Fruit fly (Drosophila melanogaster) whole organism, embryonic: ENCODE data around the gene Wee1.

Experiments used
- CG10959 ChIP-seq: fragments of 200-800 bp; sonication (Bioruptor generic); IDR thresholded peaks from 2 replicates; pipeline ENCODE4 v1.3.6; 2022; ENCODE audit warnings: missing biosample characterization, missing genetic modification characterization
- CG12299 ChIP-seq: fragments of 200-800 bp; sonication (Bioruptor generic); optimal IDR thresholded peaks from 2 replicates; lab custom pipeline; 2018; ENCODE audit warnings: missing biosample characterization, mild to moderate bottlenecking, missing genetic modification characterization
- CG13287 ChIP-seq: fragments of 200-800 bp; sonication (Bioruptor generic); IDR thresholded peaks from 2 replicates; pipeline ENCODE4 v1.3.6; 2022; ENCODE audit warnings: missing biosample characterization, missing genetic modification characterization; ENCODE audit not compliant: partially characterized antibody
- CG13894 ChIP-seq: fragments of 200-800 bp; sonication (Bioruptor generic); optimal IDR thresholded peaks from 3 replicates; lab custom pipeline; 2018; ENCODE audit warnings: missing biosample characterization, mild to moderate bottlenecking, missing genetic modification characterization, moderate library complexity
- CG1602 ChIP-seq: fragments of 200-800 bp; sonication (Bioruptor generic); optimal IDR thresholded peaks from 3 replicates; lab custom pipeline; 2016; ENCODE audit warnings: missing biosample characterization, missing genetic modification characterization
- CG1603 ChIP-seq: fragments of 200-800 bp; sonication (Bioruptor generic); optimal IDR thresholded peaks from 2 replicates; lab custom pipeline; 2019; ENCODE audit warnings: missing biosample characterization, mild to moderate bottlenecking, missing genetic modification characterization, moderate library complexity
- CG18619 ChIP-seq: fragments of 200-800 bp; sonication (Bioruptor generic); optimal IDR thresholded peaks from 3 replicates; lab custom pipeline; 2017; ENCODE audit warnings: missing biosample characterization, mild to moderate bottlenecking, missing genetic modification characterization
- CG2199 ChIP-seq: fragments of 200-800 bp; sonication (Bioruptor generic); IDR thresholded peaks from 3 replicates; pipeline ENCODE4 v1.3.6; 2022; ENCODE audit warnings: missing biosample characterization, missing genetic modification characterization
- CG33213 ChIP-seq: fragments of 200-800 bp; sonication (Bioruptor generic); optimal IDR thresholded peaks from 3 replicates; lab custom pipeline; 2016; ENCODE audit warnings: missing biosample characterization, missing genetic modification characterization
- CG43689 ChIP-seq: fragments of 200-800 bp; sonication (Bioruptor generic); IDR thresholded peaks from 2 replicates; pipeline ENCODE4 v1.3.6; 2022; ENCODE audit warnings: missing biosample characterization, missing genetic modification characterization
- CG4707 ChIP-seq: fragments of 200-800 bp; sonication (Bioruptor generic); optimal IDR thresholded peaks from 2 replicates; lab custom pipeline; 2018; ENCODE audit warnings: missing biosample characterization, mild to moderate bottlenecking, missing genetic modification characterization, moderate library complexity
- CG6683 ChIP-seq: fragments of 200-800 bp; sonication (Bioruptor generic); optimal IDR thresholded peaks from 2 replicates; lab custom pipeline; 2017; ENCODE audit warnings: missing biosample characterization, mild to moderate bottlenecking, missing genetic modification characterization, missing genetic modification reagents
- CG6791 ChIP-seq: fragments of 200-800 bp; sonication (Bioruptor generic); IDR thresholded peaks from 3 replicates; pipeline ENCODE4 v1.3.6; 2022; ENCODE audit warnings: missing biosample characterization, missing genetic modification characterization; ENCODE audit not compliant: partially characterized antibody
- CG7271 ChIP-seq: fragments of 200-800 bp; sonication (Bioruptor generic); optimal IDR thresholded peaks from 2 replicates; lab custom pipeline; 2018; ENCODE audit warnings: missing biosample characterization, mild to moderate bottlenecking, missing genetic modification characterization, moderate library complexity
- CG7357 ChIP-seq: fragments of 200-800 bp; sonication (Bioruptor generic); IDR thresholded peaks from 3 replicates; pipeline ENCODE4 v1.3.6; 2022; ENCODE audit warnings: missing biosample characterization, missing genetic modification characterization
- CG8290 ChIP-seq, 3 experiments: fragments of 200-800 bp; sonication (Bioruptor generic); optimal IDR thresholded peaks; 2 replicates each; lab custom pipeline; 2016 to 2019; ENCODE audit warnings: missing biosample characterization in 3 of 3, missing genetic modification characterization in 3 of 3, mild to moderate bottlenecking in 2 of 3, moderate library complexity in 1 of 3
- CG8478 ChIP-seq: fragments of >200 bp; optimal IDR thresholded peaks from 2 replicates; lab custom pipeline; 2018
- Dfd ChIP-seq, 2 experiments: fragments of >200 bp; optimal IDR thresholded peaks; 2 replicates each; lab custom pipeline; 2017; ENCODE audit warnings: missing biosample characterization in 2 of 2, missing genetic modification characterization in 2 of 2
- Doc3 ChIP-seq: fragments of 200-800 bp; sonication (Bioruptor generic); IDR thresholded peaks from 3 replicates; pipeline ENCODE4 v1.3.6; 2022; ENCODE audit warnings: missing biosample characterization, missing genetic modification characterization; ENCODE audit not compliant: partially characterized antibody
- Fer1 ChIP-seq: fragments of 200-800 bp; sonication (Bioruptor generic); optimal IDR thresholded peaks from 2 replicates; lab custom pipeline; 2017; ENCODE audit warnings: missing biosample characterization, mild to moderate bottlenecking, missing genetic modification characterization
- H15 ChIP-seq: fragments of 200-800 bp; sonication (Bioruptor generic); IDR thresholded peaks from 3 replicates; pipeline ENCODE4 v1.3.6; 2022; ENCODE audit warnings: missing biosample characterization, missing genetic modification characterization
- Hsf ChIP-seq: fragments of 200-800 bp; sonication (Bioruptor generic); optimal IDR thresholded peaks from 3 replicates; lab custom pipeline; 2016; ENCODE audit warnings: missing biosample characterization, missing genetic modification characterization
- Lhr ChIP-seq: fragments of 200-800 bp; sonication (Bioruptor generic); optimal IDR thresholded peaks from 3 replicates; lab custom pipeline; 2017; ENCODE audit warnings: mild to moderate bottlenecking, missing biosample characterization, missing genetic modification reagents, missing genetic modification characterization
- Lim3 ChIP-seq: fragments of 200-800 bp; sonication (Bioruptor generic); IDR thresholded peaks from 2 replicates; pipeline ENCODE4 v1.3.6; 2022; ENCODE audit warnings: missing biosample characterization, missing genetic modification characterization
- Med ChIP-seq: fragments of 200-800 bp; sonication (Bioruptor generic); peaks from one replicate; lab custom pipeline; 2016; ENCODE audit warnings: missing biosample characterization, missing genetic modification characterization, mild to moderate bottlenecking, inconsistent platforms, moderate library complexity
- Mrtf ChIP-seq: fragments of 200-800 bp; sonication (Bioruptor generic); IDR thresholded peaks from 3 replicates; pipeline ENCODE4 v1.3.6; 2022; ENCODE audit warnings: missing biosample characterization, missing genetic modification characterization
- NC2α ChIP-seq: fragments of 200-800 bp; sonication (Bioruptor generic); optimal IDR thresholded peaks from 2 replicates; lab custom pipeline; 2016; ENCODE audit warnings: missing biosample characterization, missing genetic modification characterization
- NFAT ChIP-seq: fragments of 200-800 bp; sonication (Bioruptor generic); IDR thresholded peaks from 2 replicates; pipeline ENCODE4 v1.3.6; 2022; ENCODE audit warnings: missing biosample characterization, missing genetic modification characterization
- Optix ChIP-seq: fragments of 200-800 bp; sonication (Bioruptor generic); IDR thresholded peaks from 3 replicates; pipeline ENCODE4 v1.3.6; 2022; ENCODE audit warnings: missing biosample characterization, missing genetic modification characterization
- ara ChIP-seq: fragments of 200-800 bp; sonication (Bioruptor generic); IDR thresholded peaks from 2 replicates; pipeline ENCODE4 v1.3.6; 2022; ENCODE audit warnings: missing biosample characterization, missing genetic modification characterization
- cad ChIP-seq: fragments of >200 bp; optimal IDR thresholded peaks from 2 replicates; lab custom pipeline; 2017; ENCODE audit warnings: missing biosample characterization, missing genetic modification characterization
- chif ChIP-seq, 2 experiments: fragments of 200-800 bp; sonication (Bioruptor generic); optimal IDR thresholded peaks; 3 replicates each; lab custom pipeline; 2016; ENCODE audit warnings: missing biosample characterization in 2 of 2, missing genetic modification characterization in 2 of 2
- crp ChIP-seq, 2 experiments: fragments of 200-800 bp; sonication (Bioruptor generic); optimal IDR thresholded peaks; 2 replicates in 1 of 2; 3 replicates in 1 of 2; lab custom pipeline; 2017; ENCODE audit warnings: missing biosample characterization in 2 of 2, missing genetic modification characterization in 2 of 2, mild to moderate bottlenecking in 1 of 2, moderate library complexity in 1 of 2
- da ChIP-seq: fragments of 200-800 bp; sonication (Bioruptor generic); optimal IDR thresholded peaks from 2 replicates; lab custom pipeline; 2016; ENCODE audit warnings: missing biosample characterization, missing genetic modification characterization
- danr ChIP-seq: fragments of 200-800 bp; sonication (Bioruptor generic); IDR thresholded peaks from 2 replicates; pipeline ENCODE4 v1.3.6; 2022; ENCODE audit warnings: missing biosample characterization, missing genetic modification characterization
- dimm ChIP-seq: fragments of 200-800 bp; sonication (Bioruptor generic); IDR thresholded peaks from 2 replicates; pipeline ENCODE4 v1.3.6; 2022; ENCODE audit warnings: missing biosample characterization, missing genetic modification characterization
- dmrt11E ChIP-seq: fragments of 200-800 bp; sonication (Bioruptor generic); optimal IDR thresholded peaks from 3 replicates; lab custom pipeline; 2018; ENCODE audit warnings: missing biosample characterization, mild to moderate bottlenecking, missing genetic modification characterization, moderate library complexity
- fru ChIP-seq: fragments of >200 bp; optimal IDR thresholded peaks from 2 replicates; lab custom pipeline; 2017
- grau ChIP-seq: fragments of 200-800 bp; optimal IDR thresholded peaks from 3 replicates; lab custom pipeline; 2019; ENCODE audit warnings: missing biosample characterization, mild to moderate bottlenecking, missing genetic modification characterization, moderate library complexity
- gro ChIP-seq: fragments of 200-800 bp; sonication (Bioruptor generic); optimal IDR thresholded peaks from 2 replicates; lab custom pipeline; 2016; ENCODE audit warnings: missing biosample characterization, missing genetic modification characterization
- lilli ChIP-seq: fragments of 200-800 bp; sonication (Bioruptor generic); optimal IDR thresholded peaks from 3 replicates; lab custom pipeline; 2016; ENCODE audit warnings: missing biosample characterization, missing genetic modification characterization
- luna ChIP-seq: fragments of 200-800 bp; sonication (Bioruptor generic); optimal IDR thresholded peaks from 2 replicates; lab custom pipeline; 2016; ENCODE audit warnings: missing biosample characterization, missing genetic modification characterization
- nerfin-1 ChIP-seq: fragments of 200-800 bp; sonication (Bioruptor generic); optimal IDR thresholded peaks from 3 replicates; lab custom pipeline; 2019; ENCODE audit warnings: missing biosample characterization, mild to moderate bottlenecking, missing genetic modification characterization, moderate library complexity
- onecut ChIP-seq: fragments of 200-800 bp; sonication (Bioruptor generic); IDR thresholded peaks from 2 replicates; pipeline ENCODE4 v1.3.6; 2022; ENCODE audit warnings: missing biosample characterization, missing genetic modification characterization
- p53 ChIP-seq: fragments of 200-800 bp; sonication (Bioruptor generic); optimal IDR thresholded peaks from 2 replicates; lab custom pipeline; 2016; ENCODE audit warnings: missing biosample characterization, missing genetic modification characterization
- row ChIP-seq: fragments of 200-800 bp; sonication (Bioruptor generic); IDR thresholded peaks from 3 replicates; pipeline ENCODE4 v1.3.6; 2022; ENCODE audit warnings: missing biosample characterization, missing genetic modification characterization
- schlank ChIP-seq: fragments of 200-800 bp; sonication (Bioruptor generic); optimal IDR thresholded peaks from 2 replicates; lab custom pipeline; 2018; ENCODE audit warnings: missing biosample characterization, mild to moderate bottlenecking, missing genetic modification characterization
- sob ChIP-seq: fragments of 200-800 bp; sonication (Bioruptor generic); IDR thresholded peaks from 2 replicates; pipeline ENCODE4 v1.3.6; 2022; ENCODE audit warnings: missing biosample characterization, missing genetic modification characterization
- vfl ChIP-seq: fragments of 200-800 bp; sonication (Bioruptor generic); optimal IDR thresholded peaks from 2 replicates; lab custom pipeline; 2016; ENCODE audit warnings: missing biosample characterization, missing genetic modification characterization
- vnd ChIP-seq: fragments of 200-800 bp; sonication (Bioruptor generic); IDR thresholded peaks from 3 replicates; pipeline ENCODE4 v1.3.6; 2022; ENCODE audit warnings: missing biosample characterization, missing genetic modification characterization; ENCODE audit not compliant: partially characterized antibody
- zen2 ChIP-seq: fragments of 200-800 bp; sonication (Bioruptor generic); IDR thresholded peaks from 3 replicates; pipeline ENCODE4 v1.3.6; 2022; ENCODE audit warnings: missing biosample characterization, missing genetic modification characterization; ENCODE audit not compliant: partially characterized antibody
- zfh1 ChIP-seq: fragments of 200-800 bp; sonication (Bioruptor generic); IDR thresholded peaks from 3 replicates; pipeline ENCODE4 v1.3.6; 2022; ENCODE audit warnings: missing biosample characterization, missing genetic modification characterization

The Wee1 gene

dm6 chr2L:6907761-6908160, 6.2 kb downstream of the Wee1 start, which contains the start of the genes Polr1F and Rat1 (continued):
- TF ChIP-seq crp (GFP tag; optimal IDR thresholded peaks at IDR 0.05; lab: Kevin White, UChicago) (peak in 1 of 2 experiments; percentile 46), row (peak; percentile 79), H15 (no peak), NFAT (GFP tag; lab: Robert Waterston, UW) (0 out of 2 replicates have a peak, but pooled peaks have one; percentile 11), CG1602 (GFP tag; lab: Kevin White, UChicago) (no peak), ara (GFP tag; lab: Robert Waterston, UW) (no peak), dimm (GFP tag; lab: Robert Waterston, UW) (no peak), Mrtf (GFP tag; lab: Robert Waterston, UW) (no peak), CG43689 (no peak), Doc3 (no peak), gro (GFP tag; lab: Kevin White, UChicago) (peak; percentile 30), lilli (GFP tag; lab: Kevin White, UChicago) (peak; percentile 62), grau (tag; lab: Kevin White, UChicago) (no peak), CG12299 (tag; lab: Kevin White, UChicago) (peak; percentile 3), nerfin-1 (tag; lab: Kevin White, UChicago) (peak; percentile 55), Lim3 (no peak), sob (no peak), CG13894 (tag; lab: Kevin White, UChicago) (no peak), onecut (GFP tag; lab: Robert Waterston, UW) (no peak), Dfd (GFP tag; optimal IDR thresholded peaks at IDR 0.05; lab: Kevin White, UChicago) (no peak), schlank (tag; lab: Kevin White, UChicago) (no peak), zfh1 (GFP tag; lab: Robert Waterston, UW) (peak; percentile 14; the same call in 1 of the 3 replicates), CG6683 (GFP tag; lab: Kevin White, UChicago) (no peak), Hsf (GFP tag; lab: Kevin White, UChicago) (peak; percentile 19), CG13287 (peak; percentile 54; the same call in 1 of the 2 replicates), CG8290 (GFP tag; optimal IDR thresholded peaks at IDR 0.05; lab: Kevin White, UChicago) (no peak), CG8290 (tag; optimal IDR thresholded peaks at IDR 0.05; lab: Kevin White, UChicago) (peak in 1 of 2 experiments; percentile 3), p53 (GFP tag; lab: Kevin White, UChicago) (no peak), CG1603 (tag; lab: Kevin White, UChicago) (no peak), luna (no peak), chif (GFP tag; optimal IDR thresholded peaks at IDR 0.05; lab: Kevin White, UChicago) (peak in 1 of 2 experiments; percentile 31), Lhr (GFP tag; lab: Kevin White, UChicago) (no peak), CG18619 (no peak), zen2 (GFP tag; lab: Robert Waterston, UW) (no peak), cad (no peak), CG10959 (GFP tag; lab: Robert Waterston, UW) (no peak), vfl (GFP tag; lab: Kevin White, UChicago) (peak; percentile 31), danr (GFP tag; lab: Robert Waterston, UW) (no peak), Optix (no peak), CG33213 (GFP tag; lab: Kevin White, UChicago) (peak; percentile 38), CG7271 (tag; lab: Kevin White, UChicago) (no peak), Med (GFP tag; lab: Kevin White, UChicago) (peak; percentile 64), CG8478 (no peak), CG6791 (GFP tag; lab: Robert Waterston, UW) (no peak), fru (lab: Kevin White, UChicago) (no peak), CG4707 (no peak), CG2199 (no peak), dmrt11E (tag; lab: Kevin White, UChicago) (peak; percentile 29), NC2α (no peak), vnd (GFP tag; lab: Robert Waterston, UW) (no peak), Fer1 (GFP tag; lab: Kevin White, UChicago) (peak; percentile 29), da (GFP tag; lab: Kevin White, UChicago) (no peak), CG7357 (GFP tag; lab: Robert Waterston, UW) (no peak)
